Fruit fly (Drosophila melanogaster) whole organism, wandering third instar larva: ENCODE results near the gene CG9121.

Experiments used
- Abd-B ChIP-seq: fragments of >200 bp; optimal IDR thresholded peaks from 2 replicates; lab custom pipeline; 2017; ENCODE audit warnings: missing biosample characterization, missing genetic modification characterization
- CG32264 ChIP-seq: fragments of 200-800 bp; sonication (Bioruptor generic); optimal IDR thresholded peaks from 2 replicates; lab custom pipeline; 2016; ENCODE audit warnings: missing biosample characterization, missing genetic modification characterization
- CG9705 ChIP-seq: fragments of 200-800 bp; sonication (Bioruptor generic); optimal IDR thresholded peaks from 2 replicates; lab custom pipeline; 2018; ENCODE audit warnings: missing biosample characterization, mild to moderate bottlenecking, missing genetic modification characterization
- CrebA ChIP-seq: fragments of 200-800 bp; sonication (Bioruptor generic); optimal IDR thresholded peaks from 2 replicates; lab custom pipeline; 2016; ENCODE audit warnings: missing biosample characterization, mild to moderate bottlenecking, missing genetic modification characterization, borderline replicate concordance
- Dfd ChIP-seq: fragments of >200 bp; optimal IDR thresholded peaks from 2 replicates; lab custom pipeline; 2017; ENCODE audit warnings: missing biosample characterization, missing genetic modification characterization
- Dif ChIP-seq: fragments of 200-275, 200-300 bp; sonication (Bioruptor generic); optimal IDR thresholded peaks from 2 replicates; lab custom pipeline; 2018; ENCODE audit warnings: missing biosample characterization, missing genetic modification characterization; ENCODE audit not compliant: partially characterized antibody
- GATAd ChIP-seq: sonication (Bioruptor generic); optimal IDR thresholded peaks from 2 replicates; lab custom pipeline; 2016; ENCODE audit warnings: missing biosample characterization, missing genetic modification characterization
- HLH106 ChIP-seq: fragments of 200-800 bp; optimal IDR thresholded peaks from 3 replicates; lab custom pipeline; 2019; ENCODE audit warnings: missing biosample characterization, mild to moderate bottlenecking, missing genetic modification characterization, moderate library complexity
- Hnf4 ChIP-seq: fragments of 200-800 bp; sonication (Bioruptor generic); optimal IDR thresholded peaks from 2 replicates; lab custom pipeline; 2016; ENCODE audit warnings: missing biosample characterization, mild to moderate bottlenecking, missing genetic modification characterization
- Hr78 ChIP-seq: fragments of >200 bp; optimal IDR thresholded peaks from 2 replicates; lab custom pipeline; 2017; ENCODE audit warnings: missing biosample characterization, missing genetic modification characterization
- Hr83 ChIP-seq: fragments of 200-300 bp; sonication (Bioruptor generic); optimal IDR thresholded peaks from 2 replicates; lab custom pipeline; 2016; ENCODE audit warnings: missing biosample characterization, mild to moderate bottlenecking, missing genetic modification characterization, moderate library complexity; ENCODE audit not compliant: poor library complexity, severe bottlenecking
- Jra ChIP-seq: sonication (Bioruptor generic); optimal IDR thresholded peaks from 2 replicates; lab custom pipeline; 2016; ENCODE audit warnings: missing biosample characterization, missing genetic modification characterization
- Mio ChIP-seq: sonication (Bioruptor generic); optimal IDR thresholded peaks from 2 replicates; lab custom pipeline; 2016; ENCODE audit warnings: missing biosample characterization, missing genetic modification characterization
- Myc ChIP-seq: fragments of >200 bp; optimal IDR thresholded peaks from 2 replicates; lab custom pipeline; 2017
- N ChIP-seq: fragments of >200 bp; optimal IDR thresholded peaks from 2 replicates; lab custom pipeline; 2018; ENCODE audit warnings: missing biosample characterization, missing external identifiers, missing genetic modification characterization
- OdsH ChIP-seq: fragments of 200-800 bp; sonication (Bioruptor generic); optimal IDR thresholded peaks from 2 replicates; lab custom pipeline; 2016; ENCODE audit warnings: missing biosample characterization, mild to moderate bottlenecking, missing genetic modification characterization
- Rel ChIP-seq, 2 experiments: fragments of 200-800 bp; sonication (Bioruptor generic) in 1 of 2; optimal IDR thresholded peaks; 2 replicates in 1 of 2; 3 replicates in 1 of 2; lab custom pipeline; 2016 to 2019; ENCODE audit warnings: mild to moderate bottlenecking in 2 of 2, missing biosample characterization in 2 of 2, missing genetic modification characterization in 2 of 2, moderate library complexity in 1 of 2
- Sp1 ChIP-seq: fragments of 200-800 bp; sonication (Bioruptor generic); optimal IDR thresholded peaks from 3 replicates; lab custom pipeline; 2019; ENCODE audit warnings: missing biosample characterization, mild to moderate bottlenecking, missing genetic modification characterization, moderate library complexity
- Vsx2 ChIP-seq: fragments of 200-300, 225-300 bp; sonication (Bioruptor generic); optimal IDR thresholded peaks from 2 replicates; lab custom pipeline; 2018; ENCODE audit warnings: missing biosample characterization, missing genetic modification characterization; ENCODE audit not compliant: partially characterized antibody
- br ChIP-seq: fragments of 200-800 bp; sonication (Bioruptor generic); optimal IDR thresholded peaks from 2 replicates; lab custom pipeline; 2016; ENCODE audit warnings: missing biosample characterization, missing genetic modification characterization
- brk ChIP-seq: fragments of 200-800 bp; sonication (Bioruptor generic); optimal IDR thresholded peaks from 2 replicates; lab custom pipeline; 2016; ENCODE audit warnings: missing biosample characterization, mild to moderate bottlenecking, missing genetic modification characterization
- dl ChIP-seq, 2 experiments: fragments of 175-275, 200-275 bp in 1 of 2; fragments of 200-275 bp in 1 of 2; sonication (Bioruptor generic); optimal IDR thresholded peaks; lab custom pipeline; 2018; ENCODE audit warnings: mild to moderate bottlenecking in 2 of 2, missing biosample characterization in 2 of 2, missing genetic modification characterization in 2 of 2, moderate library complexity in 2 of 2; ENCODE audit not compliant: partially characterized antibody in 2 of 2, insufficient read depth in 1 of 2
- dmrt93B ChIP-seq: fragments of 200-800 bp; sonication (Bioruptor generic); optimal IDR thresholded peaks from 2 replicates; lab custom pipeline; 2018; ENCODE audit warnings: missing biosample characterization, mild to moderate bottlenecking, missing genetic modification characterization
- dsf ChIP-seq: sonication (Bioruptor generic); optimal IDR thresholded peaks from 2 replicates; lab custom pipeline; 2016; ENCODE audit warnings: missing biosample characterization, missing genetic modification characterization, borderline replicate concordance
- ey ChIP-seq: fragments of 200-800 bp; sonication (Bioruptor generic); optimal IDR thresholded peaks from 2 replicates; lab custom pipeline; 2016; ENCODE audit warnings: missing biosample characterization, missing genetic modification characterization
- foxo ChIP-seq, 2 experiments: fragments of 200-800 bp; sonication (Bioruptor generic); optimal IDR thresholded peaks; 2 replicates in 1 of 2; 3 replicates in 1 of 2; lab custom pipeline; 2016 to 2017; ENCODE audit warnings: missing biosample characterization in 2 of 2, missing genetic modification characterization in 2 of 2
- fru ChIP-seq: fragments of 200-800 bp; sonication (Bioruptor generic); optimal IDR thresholded peaks from 3 replicates; lab custom pipeline; 2016; ENCODE audit warnings: missing biosample characterization, mild to moderate bottlenecking, missing genetic modification characterization
- h ChIP-seq: fragments of 200-800 bp; sonication (Bioruptor generic); optimal IDR thresholded peaks from 3 replicates; lab custom pipeline; 2016; ENCODE audit warnings: missing biosample characterization, mild to moderate bottlenecking, missing genetic modification characterization
- jim ChIP-seq: fragments of 175-275, 200-325 bp; sonication (Bioruptor generic); optimal IDR thresholded peaks from 2 replicates; lab custom pipeline; 2016; ENCODE audit warnings: missing biosample characterization, mild to moderate bottlenecking, missing genetic modification characterization
- lola ChIP-seq: fragments of >200 bp; optimal IDR thresholded peaks from 2 replicates; lab custom pipeline; 2017; ENCODE audit warnings: missing biosample characterization, missing genetic modification characterization
- pan ChIP-seq: fragments of >200 bp; optimal IDR thresholded peaks from 2 replicates; lab custom pipeline; 2017
- psq ChIP-seq: fragments of 200-800 bp; sonication (Bioruptor generic); optimal IDR thresholded peaks from 3 replicates; lab custom pipeline; 2017; ENCODE audit warnings: missing biosample characterization, mild to moderate bottlenecking, missing genetic modification characterization, moderate library complexity
- rgr ChIP-seq: fragments of 200-800 bp; sonication (Bioruptor generic); optimal IDR thresholded peaks from 3 replicates; lab custom pipeline; 2016; ENCODE audit warnings: missing biosample characterization, mild to moderate bottlenecking, missing genetic modification characterization
- sage ChIP-seq: fragments of 200-800 bp; sonication (Bioruptor generic); optimal IDR thresholded peaks from 2 replicates; lab custom pipeline; 2016; ENCODE audit warnings: missing biosample characterization, mild to moderate bottlenecking, missing genetic modification characterization
- sv ChIP-seq: fragments of 200-800 bp; sonication (Bioruptor generic); optimal IDR thresholded peaks from 3 replicates; lab custom pipeline; 2016; ENCODE audit warnings: missing biosample characterization, missing genetic modification characterization
- tai ChIP-seq: sonication (Bioruptor generic); optimal IDR thresholded peaks from 2 replicates; lab custom pipeline; 2016; ENCODE audit warnings: missing biosample characterization, missing genetic modification characterization
- usp ChIP-seq: fragments of >200 bp; optimal IDR thresholded peaks from 2 replicates; lab custom pipeline; 2017; ENCODE audit warnings: missing biosample characterization, missing genetic modification characterization
- woc ChIP-seq: sonication (Bioruptor generic); optimal IDR thresholded peaks from 2 replicates; lab custom pipeline; 2016; ENCODE audit warnings: missing biosample characterization, mild to moderate bottlenecking, missing genetic modification characterization

CG9121 gene

DNA sequence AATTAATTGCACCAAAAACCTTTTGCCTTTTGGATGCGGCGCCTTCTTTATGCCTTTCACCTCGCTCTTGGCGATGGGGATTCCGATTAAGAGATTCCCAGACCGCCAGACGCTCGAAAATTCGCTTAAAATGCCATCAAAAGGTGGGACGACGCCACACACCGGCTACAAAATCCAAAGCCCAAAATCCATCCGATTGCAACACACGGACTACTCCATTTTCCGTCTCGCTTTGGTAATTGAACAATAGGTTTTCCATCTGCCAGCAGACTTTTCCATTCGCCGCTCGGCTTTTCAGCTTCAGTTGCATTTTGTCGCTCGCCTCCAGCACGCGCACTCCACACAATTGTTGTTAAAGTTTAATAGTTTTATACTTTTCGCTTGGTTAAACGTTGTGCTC is 9.7 kb upstream of the CG9121 start, which contains the start of gene qtc:
TSS of gene qtc (plus strand) at position 301 of the 400 bp plus-strand sequence.
- TF ChIP-seq CG9705 (GFP tag; lab: Kevin White, UChicago), result no peak

DNA sequence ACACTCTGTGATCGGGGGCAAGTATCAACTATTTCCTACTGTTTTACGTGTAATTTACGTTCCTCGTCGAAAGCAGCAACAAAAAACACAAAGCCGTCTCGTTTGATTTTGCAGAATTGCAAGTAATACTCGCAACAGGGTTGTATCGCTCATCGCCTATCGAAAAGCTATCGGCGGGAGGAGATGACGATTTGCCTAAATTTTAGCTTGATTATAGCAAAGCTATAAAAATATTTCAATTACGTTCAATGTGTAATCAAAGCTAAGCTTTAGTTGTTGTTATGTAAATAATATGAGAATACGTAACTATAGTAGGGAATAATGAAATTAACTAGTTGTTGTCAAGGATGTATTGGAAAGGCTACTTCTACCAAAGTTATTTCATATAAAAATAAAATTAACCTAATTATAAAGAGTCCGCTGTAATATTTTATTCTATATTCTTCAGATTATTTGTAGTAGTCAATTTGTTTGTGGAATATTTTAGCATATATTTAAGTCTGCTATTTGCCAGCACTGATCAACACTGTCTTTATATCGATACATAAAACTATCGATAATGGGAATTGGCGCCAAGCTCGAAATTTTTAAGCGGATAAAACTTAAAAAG is 8.9 kb upstream of the CG9121 start, which contains the start of gene Rpn11:
TSS of gene Rpn11 (minus strand) at position 146 of the 610 bp plus-strand sequence.
- no peak for TF ChIP-seq OdsH
- no peak for TF ChIP-seq Dfd (GFP tag; lab: Kevin White, UChicago)
- TF ChIP-seq br, result peak; percentile 43
- no peak for TF ChIP-seq GATAd (GFP tag; lab: Kevin White, UChicago)
- TF ChIP-seq woc (GFP tag; lab: Kevin White, UChicago), result peak; percentile 81
- peak; percentile 69 for TF ChIP-seq h
- peak; percentile 54 for TF ChIP-seq brk
- TF ChIP-seq Vsx2, result no peak
- TF ChIP-seq Hr78, result no peak
- peak; percentile 5 for TF ChIP-seq Hr83 (GFP tag; lab: Kevin White, UChicago)
- no peak for TF ChIP-seq Dif
- TF ChIP-seq usp, result no peak
- peak; percentile 73 for TF ChIP-seq Sp1 (GFP tag; lab: Kevin White, UChicago)
- TF ChIP-seq Mio (GFP tag; lab: Kevin White, UChicago), result no peak
- TF ChIP-seq Abd-B (GFP tag; lab: Kevin White, UChicago), result no peak
- peak; percentile 10 for TF ChIP-seq Hnf4 (GFP tag; lab: Kevin White, UChicago)
- TF ChIP-seq dl (GFP tag; optimal IDR thresholded peaks at IDR 0.05; lab: Kevin White, UChicago; ENCODE audit: insufficient read depth in 1 of 2, partially characterized antibody in 2 of 2), result no peak
- TF ChIP-seq pan (lab: Kevin White, UChicago), result no peak
- TF ChIP-seq CG32264 (GFP tag; lab: Kevin White, UChicago), result no peak
- TF ChIP-seq ey (GFP tag; lab: Kevin White, UChicago), result peak; percentile 8
- no peak for TF ChIP-seq lola
- TF ChIP-seq dsf (GFP tag; lab: Kevin White, UChicago), result no peak
- TF ChIP-seq psq (GFP tag; lab: Kevin White, UChicago), result peak; percentile 41
- TF ChIP-seq fru (GFP tag; lab: Kevin White, UChicago), result peak; percentile 66
- TF ChIP-seq sv, result peak; percentile 26
- peak; percentile 42 for TF ChIP-seq rgr (GFP tag; lab: Kevin White, UChicago)
- TF ChIP-seq foxo (GFP tag; optimal IDR thresholded peaks at IDR 0.05; lab: Kevin White, UChicago), result peak in 1 of 2 experiments; percentile 74
- TF ChIP-seq Jra (GFP tag; lab: Kevin White, UChicago), result peak; percentile 66
- no peak for TF ChIP-seq jim (GFP tag; lab: Kevin White, UChicago)
- TF ChIP-seq dmrt93B (GFP tag; lab: Kevin White, UChicago), result peak; percentile 39
- TF ChIP-seq Myc, result peak; percentile 91
- no peak for TF ChIP-seq CrebA (GFP tag; lab: Kevin White, UChicago)
- no peak for TF ChIP-seq sage (GFP tag; lab: Kevin White, UChicago)
- no peak for TF ChIP-seq N (GFP tag; lab: Kevin White, UChicago)
- peak; percentile 43 for TF ChIP-seq CG9705 (GFP tag; lab: Kevin White, UChicago)
- TF ChIP-seq tai (GFP tag; lab: Kevin White, UChicago), result no peak
- peak; percentile 69 for TF ChIP-seq HLH106 (tag; lab: Kevin White, UChicago)
- TF ChIP-seq Rel (GFP tag; optimal IDR thresholded peaks at IDR 0.05; lab: Kevin White, UChicago), result no peak
- TF ChIP-seq Rel (tag; optimal IDR thresholded peaks at IDR 0.05; lab: Kevin White, UChicago), result no peak

DNA sequence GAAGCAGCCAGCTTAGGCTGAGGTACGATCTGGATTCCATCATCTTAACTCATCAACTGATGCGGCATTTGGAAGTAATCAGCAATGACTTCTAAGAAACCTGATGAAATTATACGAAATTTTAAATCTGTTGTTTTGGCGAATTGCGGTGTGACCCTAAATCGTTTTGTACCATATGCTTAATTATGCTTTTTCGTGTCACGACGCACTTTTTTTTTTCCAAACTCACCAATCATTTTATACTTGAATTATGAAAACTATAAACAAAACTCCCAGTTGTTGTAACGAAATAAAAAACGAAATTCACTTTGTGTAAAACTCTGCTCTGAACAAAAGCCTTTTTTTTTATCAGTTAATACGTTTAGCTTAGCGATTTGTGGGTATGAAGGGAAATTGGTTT is 7.2 kb upstream of the CG9121 start, which contains the start of gene Nepl3:
TSS of gene Nepl3 (minus strand) at position 155 of the 400 bp plus-strand sequence.
- TF ChIP-seq pan (lab: Kevin White, UChicago), result no peak
- peak; percentile 8 for TF ChIP-seq woc (GFP tag; lab: Kevin White, UChicago)
- no peak for TF ChIP-seq dmrt93B (GFP tag; lab: Kevin White, UChicago)
- TF ChIP-seq Dif, result no peak
- no peak for TF ChIP-seq foxo (GFP tag; optimal IDR thresholded peaks at IDR 0.05; lab: Kevin White, UChicago)
